Worm (Caenorhabditis elegans) whole organism, young adult: ENCODE data around the gene F45G2.9.
A peak's percentile ranks its signal among the peaks of the same experiment; 100 is the strongest.

Experiments used
- B0019.2 ChIP-seq: fragments of 200-800 bp; sonication (Bioruptor generic); conservative IDR thresholded peaks from 2 replicates; pipeline ENCODE4 v1.3.6; 2022; ENCODE audit warnings: missing genetic modification reagents, missing genetic modification characterization, missing compliant biosample characterization
- B0261.1 ChIP-seq: sonication (generic microtip); optimal IDR thresholded peaks from 2 replicates; lab custom pipeline; 2016; ENCODE audit warnings: mild to moderate bottlenecking, missing genetic modification characterization, moderate library complexity, missing compliant biosample characterization
- F10E7.11 ChIP-seq: sonication (generic microtip); optimal IDR thresholded peaks from 2 replicates; lab custom pipeline; 2017; ENCODE audit warnings: mild to moderate bottlenecking, missing genetic modification characterization, moderate library complexity, missing compliant biosample characterization
- F33H1.4 ChIP-seq: fragments of 200-800 bp; sonication (Bioruptor generic); IDR thresholded peaks from 2 replicates; pipeline ENCODE4 v1.3.6; 2022; ENCODE audit warnings: missing genetic modification reagents, missing genetic modification characterization, missing compliant biosample characterization
- Y79H2A.3 ChIP-seq: fragments of 200-800 bp; sonication (Bioruptor generic); conservative IDR thresholded peaks from 2 replicates; pipeline ENCODE4 v1.3.6; 2022; ENCODE audit warnings: missing genetic modification reagents, missing genetic modification characterization, missing compliant biosample characterization
- aptf-2 ChIP-seq: fragments of 200-800 bp; sonication (Bioruptor generic); conservative IDR thresholded peaks from 2 replicates; pipeline ENCODE4 v1.3.6; 2022; ENCODE audit warnings: missing genetic modification reagents, missing genetic modification characterization, missing compliant biosample characterization
- ccch-3 ChIP-seq: fragments of 200-800 bp; sonication (Bioruptor generic); optimal IDR thresholded peaks from 2 replicates; lab custom pipeline; 2018; ENCODE audit warnings: mild to moderate bottlenecking, missing genetic modification characterization, missing compliant biosample characterization
- ceh-58 ChIP-seq: fragments of 200-800 bp; sonication (Bioruptor generic); IDR thresholded peaks from 2 replicates; pipeline ENCODE4 v1.3.6; 2022; ENCODE audit warnings: missing genetic modification characterization, missing compliant biosample characterization
- die-1 ChIP-seq: sonication (generic microtip); optimal IDR thresholded peaks from 2 replicates; lab custom pipeline; 2016; ENCODE audit warnings: missing genotype, mild to moderate bottlenecking, missing genetic modification characterization, missing compliant biosample characterization
- efl-1 ChIP-seq: fragments of 150-350 bp; optimal IDR thresholded peaks from 2 replicates; lab custom pipeline; 2014; ENCODE audit warnings: missing biosample characterization, missing genetic modification reagents, missing genetic modification characterization
- hlh-26 ChIP-seq: fragments of 200-800 bp; sonication (Bioruptor generic); conservative IDR thresholded peaks from 2 replicates; pipeline ENCODE4 v1.3.6; 2022; ENCODE audit warnings: missing genetic modification reagents, missing genetic modification characterization, missing compliant biosample characterization
- hsf-1 ChIP-seq: fragments of 200-800 bp; sonication (Bioruptor generic); IDR thresholded peaks from 2 replicates; pipeline ENCODE4 v1.3.6; 2022; ENCODE audit warnings: missing genetic modification reagents, missing genetic modification characterization, missing compliant biosample characterization
- let-526 ChIP-seq: fragments of 200-800 bp; sonication (Bioruptor generic); IDR thresholded peaks from 2 replicates; pipeline ENCODE4 v1.3.6; 2022; ENCODE audit warnings: missing genetic modification reagents, missing genetic modification characterization, missing compliant biosample characterization
- lsl-1 ChIP-seq: fragments of 200-800 bp; sonication (Bioruptor generic); optimal IDR thresholded peaks from 2 replicates; lab custom pipeline; 2018; ENCODE audit warnings: mild to moderate bottlenecking, missing genetic modification characterization, moderate library complexity, missing compliant biosample characterization
- madf-6 ChIP-seq: fragments of 200-800 bp; sonication (Bioruptor generic); IDR thresholded peaks from 2 replicates; pipeline ENCODE4 v1.3.6; 2022; ENCODE audit warnings: missing genetic modification reagents, missing genetic modification characterization, missing compliant biosample characterization
- madf-8 ChIP-seq: fragments of 200-800 bp; sonication (Bioruptor generic); conservative IDR thresholded peaks from 2 replicates; pipeline ENCODE4 v1.3.6; 2022; ENCODE audit warnings: missing genetic modification reagents, missing genetic modification characterization, missing compliant biosample characterization
- nfya-1 ChIP-seq: sonication (generic microtip); optimal IDR thresholded peaks from 2 replicates; lab custom pipeline; 2017; ENCODE audit warnings: antibody characterized with exemption, missing compliant biosample characterization, missing genetic modification characterization, borderline replicate concordance; ENCODE audit not compliant: insufficient read depth
- nhr-80 ChIP-seq: sonication (generic microtip); optimal IDR thresholded peaks from 2 replicates; lab custom pipeline; 2016; ENCODE audit warnings: missing genetic modification characterization, missing compliant biosample characterization
- xnd-1 ChIP-seq: sonication (generic microtip); optimal IDR thresholded peaks from 2 replicates; lab custom pipeline; 2016; ENCODE audit warnings: missing genotype, missing genetic modification reagents, missing genetic modification characterization, missing compliant biosample characterization
- zfh-2 ChIP-seq: fragments of 200-800 bp; sonication (Bioruptor generic); conservative IDR thresholded peaks from 2 replicates; pipeline ENCODE4 v1.3.6; 2022; ENCODE audit warnings: missing genetic modification reagents, missing genetic modification characterization, missing compliant biosample characterization
- ztf-28 ChIP-seq: fragments of 200-800 bp; sonication (Bioruptor generic); IDR thresholded peaks from 2 replicates; pipeline ENCODE4 v1.3.6; 2022; ENCODE audit warnings: missing genetic modification reagents, missing genetic modification characterization, missing compliant biosample characterization
- ztf-3 ChIP-seq: fragments of 200-800 bp; sonication (Bioruptor generic); optimal IDR thresholded peaks from 2 replicates; lab custom pipeline; 2018; ENCODE audit warnings: mild to moderate bottlenecking, missing genetic modification characterization, missing compliant biosample characterization

Gene F45G2.9

DNA sequence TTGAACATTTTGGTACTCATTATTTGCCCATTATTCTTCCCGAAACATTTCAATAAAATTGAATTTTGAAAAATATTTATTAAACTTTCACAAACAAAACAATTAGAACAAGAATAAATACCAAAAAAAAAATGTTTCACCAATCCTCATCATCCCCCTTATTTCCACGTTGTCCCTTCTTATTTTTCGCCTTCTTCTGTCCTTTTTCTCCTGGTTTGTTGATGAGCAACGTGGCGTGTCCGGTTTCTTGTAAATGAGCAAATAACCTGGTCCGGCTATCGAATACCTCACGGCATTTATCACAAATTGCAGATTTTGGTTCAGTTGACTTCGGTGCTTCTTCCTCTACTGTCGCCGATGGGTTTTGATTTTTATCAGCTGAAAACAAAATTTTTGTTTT, 46.0 kb downstream of the F45G2.9 start (continued):
- TF ChIP-seq ccch-3 (GFP tag; lab: Kevin White, UChicago), result no peak

DNA sequence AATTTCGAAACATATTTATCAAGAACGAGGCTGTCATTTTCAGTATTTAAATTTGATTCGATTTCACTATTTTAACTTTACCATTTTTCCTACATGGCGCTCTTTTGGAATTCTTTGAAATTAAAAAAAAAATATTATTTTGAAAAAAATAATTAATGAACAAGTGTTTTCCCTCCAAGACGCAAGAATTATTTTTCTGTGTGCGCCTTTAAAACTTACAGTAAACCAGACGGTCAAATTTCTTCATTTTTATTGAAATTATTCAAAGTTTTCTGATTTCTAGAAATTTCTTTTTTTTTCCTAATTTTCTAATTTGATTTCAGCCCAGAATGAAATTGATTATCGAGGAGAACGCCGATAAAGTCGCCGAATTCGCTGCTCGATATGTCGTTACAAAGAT, 47.7 kb downstream of the F45G2.9 start, which contains the start of gene T03F6.3:
Gene T03F6.3 (plus strand): TSS at position 318 of the 400 bp plus-strand sequence.
- TF ChIP-seq madf-6 (GFP tag; lab: Robert Waterston, UW), result 0 out of 2 replicates have a peak, but pooled peaks have one; percentile 47
- TF ChIP-seq B0261.1 (tag; lab: Kevin White, UChicago), result no peak
- TF ChIP-seq lsl-1 (GFP tag; lab: Kevin White, UChicago), result peak; percentile 67
- no peak for TF ChIP-seq zfh-2 (GFP tag; lab: Robert Waterston, UW)
- TF ChIP-seq madf-8 (GFP tag; lab: Robert Waterston, UW), result 0 out of 2 replicates have a peak, but pooled peaks have one; percentile 18
- TF ChIP-seq xnd-1 (tag; lab: Kevin White, UChicago), result peak; percentile 26
- TF ChIP-seq F33H1.4, result peak; percentile 66
- peak; percentile 34 for TF ChIP-seq efl-1 (GFP tag; lab: Kevin White, UChicago)
- TF ChIP-seq, all 124 proteins: peak for 6

DNA sequence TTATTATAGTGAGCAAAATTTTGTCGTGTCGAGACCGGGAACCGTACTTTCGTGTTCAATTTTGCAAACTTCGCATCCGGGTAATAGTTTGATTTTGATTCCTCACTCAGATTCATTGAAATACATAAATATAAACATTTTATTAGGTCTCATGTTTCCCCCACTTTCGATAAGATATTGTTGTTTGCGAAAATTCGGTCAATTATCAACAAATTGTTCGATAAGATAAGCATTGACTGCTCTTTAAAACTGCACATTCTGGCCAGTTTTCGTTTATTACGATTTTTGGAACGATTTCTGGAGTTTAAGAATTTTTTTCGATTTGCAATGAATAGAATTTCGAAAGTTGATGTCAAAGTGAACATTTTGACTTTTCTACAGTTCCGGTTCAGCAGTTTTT, 48.1 kb downstream of the F45G2.9 start:
- no peak for TF ChIP-seq B0019.2 (GFP tag; lab: Robert Waterston, UW)
- peak; percentile 43 for TF ChIP-seq nhr-80 (tag; lab: Kevin White, UChicago)
- no peak for TF ChIP-seq ceh-58 (GFP tag; lab: Robert Waterston, UW)
- TF ChIP-seq lsl-1 (GFP tag; lab: Kevin White, UChicago), result no peak

DNA sequence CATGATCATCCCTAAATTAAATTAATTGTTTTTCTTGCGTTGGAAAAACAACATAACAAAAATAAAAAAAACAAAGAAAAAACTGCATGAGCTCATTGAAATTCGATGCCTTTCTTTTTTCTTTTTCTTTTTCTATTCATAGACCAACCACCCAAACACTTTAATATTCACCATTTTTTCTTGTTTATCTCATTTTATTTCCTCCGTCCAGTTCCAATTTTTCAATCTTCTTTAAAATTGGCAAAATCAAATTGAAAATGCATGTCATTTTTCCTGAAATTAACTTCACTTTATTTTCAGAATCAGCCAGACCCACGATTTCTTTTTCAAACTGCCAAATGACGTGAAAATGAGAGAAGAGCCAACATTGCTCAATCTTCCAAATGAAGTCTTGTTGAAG, 50.9 kb downstream of the F45G2.9 start, which contains the start of gene T03F6.4:
Gene T03F6.4 (plus strand): TSS at position 301 of the 400 bp plus-strand sequence.
- TF ChIP-seq F10E7.11, result no peak
- TF ChIP-seq let-526 (GFP tag; lab: Robert Waterston, UW), result no peak
- no peak for TF ChIP-seq ztf-28
- TF ChIP-seq aptf-2 (GFP tag; lab: Robert Waterston, UW), result no peak
- no peak for TF ChIP-seq ztf-3 (GFP tag; lab: Kevin White, UChicago)
- no peak for TF ChIP-seq hlh-26 (GFP tag; lab: Robert Waterston, UW)
- no peak for TF ChIP-seq hsf-1 (GFP tag; lab: Robert Waterston, UW)
- TF ChIP-seq die-1 (tag; lab: Kevin White, UChicago), result no peak
- no peak for TF ChIP-seq nfya-1
- no peak for TF ChIP-seq Y79H2A.3 (GFP tag; lab: Robert Waterston, UW)
